Fruit fly (Drosophila melanogaster) whole organism, embryonic: ENCODE results near the gene Cpr11B.

Source experiments
- ATbp ChIP-seq: fragments of 200-800 bp; sonication (Bioruptor generic); optimal IDR thresholded peaks from 2 replicates; lab custom pipeline; 2017; ENCODE audit warnings: missing biosample characterization, mild to moderate bottlenecking, missing genetic modification characterization, missing genetic modification reagents
- Atf6 ChIP-seq: fragments of 200-800 bp; sonication (Bioruptor generic); IDR thresholded peaks from 2 replicates; pipeline ENCODE4 v1.3.6; 2022; ENCODE audit warnings: missing biosample characterization, missing genetic modification characterization
- BEAF-32 ChIP-seq: fragments of 200-800 bp; sonication (Bioruptor generic); optimal IDR thresholded peaks from 3 replicates; lab custom pipeline; 2017; ENCODE audit warnings: missing biosample characterization, missing genetic modification characterization, mild to moderate bottlenecking, moderate library complexity, missing genetic modification reagents
- Bteb2 ChIP-seq: fragments of 200-800 bp; sonication (Bioruptor generic); optimal IDR thresholded peaks from 2 replicates; lab custom pipeline; 2016; ENCODE audit warnings: missing biosample characterization, missing genetic modification characterization
- CG10543 ChIP-seq: fragments of 200-800 bp; sonication (Bioruptor generic); optimal IDR thresholded peaks from 3 replicates; lab custom pipeline; 2017; ENCODE audit warnings: missing biosample characterization, mild to moderate bottlenecking, missing genetic modification characterization, moderate library complexity
- CG14667 ChIP-seq: fragments of 200-800 bp; sonication (Bioruptor generic); IDR thresholded peaks from 2 replicates; pipeline ENCODE4 v1.3.6; 2022; ENCODE audit warnings: missing biosample characterization, missing genetic modification characterization
- CG15269 ChIP-seq: fragments of 200-800 bp; sonication (Bioruptor generic); optimal IDR thresholded peaks from 2 replicates; lab custom pipeline; 2018; ENCODE audit warnings: missing biosample characterization, mild to moderate bottlenecking, missing genetic modification characterization, moderate library complexity
- CG17385 ChIP-seq: fragments of 200-800 bp; sonication (Bioruptor generic); optimal IDR thresholded peaks from 3 replicates; lab custom pipeline; 2018; ENCODE audit warnings: missing biosample characterization, mild to moderate bottlenecking, missing genetic modification characterization
- CG30431 ChIP-seq: fragments of 200-800 bp; sonication (Bioruptor generic); optimal IDR thresholded peaks from 2 replicates; lab custom pipeline; 2017; ENCODE audit warnings: missing biosample characterization, missing genetic modification characterization
- CG31365 ChIP-seq: fragments of 200-800 bp; sonication (Bioruptor generic); optimal IDR thresholded peaks from 2 replicates; lab custom pipeline; 2018; ENCODE audit warnings: missing biosample characterization, mild to moderate bottlenecking, missing genetic modification characterization
- CG31388 ChIP-seq: fragments of 200-800 bp; sonication (Bioruptor generic); optimal IDR thresholded peaks from 2 replicates; lab custom pipeline; 2016; ENCODE audit warnings: missing biosample characterization, missing genetic modification characterization
- CG33557 ChIP-seq: fragments of 200-800 bp; sonication (Bioruptor generic); optimal IDR thresholded peaks from 2 replicates; lab custom pipeline; 2019; ENCODE audit warnings: missing biosample characterization, mild to moderate bottlenecking, missing genetic modification characterization, moderate library complexity
- CG6854 ChIP-seq: fragments of 200-800 bp; sonication (Bioruptor generic); optimal IDR thresholded peaks from 3 replicates; lab custom pipeline; 2017; ENCODE audit warnings: missing biosample characterization, mild to moderate bottlenecking, missing genetic modification characterization
- CG7556 ChIP-seq: fragments of 200-800 bp; sonication (Bioruptor generic); optimal IDR thresholded peaks from 2 replicates; lab custom pipeline; 2017; ENCODE audit warnings: missing biosample characterization, mild to moderate bottlenecking, missing genetic modification characterization
- CG7745 ChIP-seq: fragments of 200-800 bp; sonication (Bioruptor generic); optimal IDR thresholded peaks from 2 replicates; lab custom pipeline; 2018; ENCODE audit warnings: missing biosample characterization, mild to moderate bottlenecking, missing genetic modification characterization, moderate library complexity
- CG8924 ChIP-seq: fragments of 200-800 bp; optimal IDR thresholded peaks from 3 replicates; lab custom pipeline; 2019; ENCODE audit warnings: missing biosample characterization, mild to moderate bottlenecking, missing genetic modification characterization, moderate library complexity
- Dip3 ChIP-seq: fragments of 200-800 bp; sonication (Bioruptor generic); optimal IDR thresholded peaks from 3 replicates; lab custom pipeline; 2016; ENCODE audit warnings: missing biosample characterization, missing genetic modification characterization
- Dll ChIP-seq: fragments of 200-800 bp; sonication (Bioruptor generic); IDR thresholded peaks from 4 replicates; pipeline ENCODE4 v1.3.6; 2022; ENCODE audit warnings: missing biosample characterization, missing genetic modification characterization; ENCODE audit not compliant: partially characterized antibody
- HLH54F ChIP-seq: fragments of 200-800 bp; sonication (Bioruptor generic); optimal IDR thresholded peaks from 3 replicates; lab custom pipeline; 2016; ENCODE audit warnings: missing biosample characterization, missing genetic modification characterization
- Hand ChIP-seq: fragments of 200-800 bp; sonication (Bioruptor generic); optimal IDR thresholded peaks from 2 replicates; lab custom pipeline; 2017; ENCODE audit warnings: mild to moderate bottlenecking, missing biosample characterization, missing genetic modification reagents, missing genetic modification characterization
- Hmr ChIP-seq: fragments of 200-800 bp; sonication (Bioruptor generic); optimal IDR thresholded peaks from 3 replicates; lab custom pipeline; 2017; ENCODE audit warnings: mild to moderate bottlenecking, missing biosample characterization, missing genetic modification reagents, missing genetic modification characterization
- Lpt ChIP-seq: fragments of >200 bp; optimal IDR thresholded peaks from 2 replicates; lab custom pipeline; 2018; ENCODE audit warnings: missing biosample characterization, missing genetic modification characterization
- MESR4 ChIP-seq: fragments of 200-800 bp; sonication (Bioruptor generic); optimal IDR thresholded peaks from 2 replicates; lab custom pipeline; 2018; ENCODE audit warnings: missing biosample characterization, mild to moderate bottlenecking, missing genetic modification characterization, moderate library complexity
- NFAT ChIP-seq: fragments of 200-800 bp; sonication (Bioruptor generic); IDR thresholded peaks from 2 replicates; pipeline ENCODE4 v1.3.6; 2022; ENCODE audit warnings: missing biosample characterization, missing genetic modification characterization
- Neu2 ChIP-seq: fragments of 200-800 bp; sonication (Bioruptor generic); optimal IDR thresholded peaks from 3 replicates; lab custom pipeline; 2016; ENCODE audit warnings: missing biosample characterization, missing genetic modification characterization, borderline replicate concordance
- Nf-YC ChIP-seq: fragments of 200-800 bp; optimal IDR thresholded peaks from 3 replicates; lab custom pipeline; 2019; ENCODE audit warnings: missing biosample characterization, mild to moderate bottlenecking, missing genetic modification characterization, moderate library complexity
- Spps ChIP-seq: fragments of 200-800 bp; sonication (Bioruptor generic); optimal IDR thresholded peaks from 2 replicates; lab custom pipeline; 2018; ENCODE audit warnings: missing biosample characterization, mild to moderate bottlenecking, missing genetic modification characterization
- Tbp ChIP-seq: fragments of >200 bp; optimal IDR thresholded peaks from 2 replicates; lab custom pipeline; 2018; ENCODE audit warnings: missing biosample characterization, missing genetic modification characterization
- amos ChIP-seq: fragments of 200-800 bp; sonication (Bioruptor generic); IDR thresholded peaks from 2 replicates; pipeline ENCODE4 v1.3.6; 2022; ENCODE audit warnings: missing biosample characterization, missing genetic modification characterization; ENCODE audit not compliant: partially characterized antibody
- cg ChIP-seq: fragments of 200-800 bp; sonication (Bioruptor generic); optimal IDR thresholded peaks from 3 replicates; lab custom pipeline; 2019; ENCODE audit warnings: missing biosample characterization, mild to moderate bottlenecking, missing genetic modification characterization, moderate library complexity
- cwo ChIP-seq: fragments of 200-800 bp; sonication (Bioruptor generic); optimal IDR thresholded peaks from 3 replicates; lab custom pipeline; 2017; ENCODE audit warnings: missing biosample characterization, missing genetic modification characterization, mild to moderate bottlenecking, moderate library complexity, missing genetic modification reagents
- dan ChIP-seq: fragments of 200-800 bp; sonication (Bioruptor generic); IDR thresholded peaks from 2 replicates; pipeline ENCODE4 v1.3.6; 2022; ENCODE audit warnings: missing biosample characterization, missing genetic modification characterization
- dati ChIP-seq: fragments of 200-800 bp; sonication (Bioruptor generic); IDR thresholded peaks from 2 replicates; pipeline ENCODE4 v1.3.6; 2022; ENCODE audit warnings: missing biosample characterization, missing genetic modification characterization
- ewg ChIP-seq: fragments of 200-800 bp; sonication (Bioruptor generic); optimal IDR thresholded peaks from 3 replicates; lab custom pipeline; 2017; ENCODE audit warnings: mild to moderate bottlenecking, missing biosample characterization, missing genetic modification reagents, missing genetic modification characterization
- gem ChIP-seq: fragments of 200-800 bp; sonication (Bioruptor generic); optimal IDR thresholded peaks from 2 replicates; lab custom pipeline; 2019; ENCODE audit warnings: missing biosample characterization, mild to moderate bottlenecking, missing genetic modification characterization, moderate library complexity
- insv ChIP-seq, 2 experiments: fragments of 200-800 bp; sonication (Bioruptor generic); optimal IDR thresholded peaks; 3 replicates each; lab custom pipeline; 2016 to 2018; ENCODE audit warnings: missing biosample characterization in 2 of 2, missing genetic modification characterization in 2 of 2
- inv ChIP-seq: fragments of 200-800 bp; sonication (Bioruptor generic); IDR thresholded peaks from 2 replicates; pipeline ENCODE4 v1.3.6; 2022; ENCODE audit warnings: missing biosample characterization, missing genetic modification characterization; ENCODE audit not compliant: partially characterized antibody
- kah ChIP-seq: fragments of 200-800 bp; sonication (Bioruptor generic); optimal IDR thresholded peaks from 2 replicates; lab custom pipeline; 2018; ENCODE audit warnings: missing biosample characterization, mild to moderate bottlenecking, missing genetic modification characterization
- lab ChIP-seq: fragments of 200-800 bp; sonication (Bioruptor generic); optimal IDR thresholded peaks from 3 replicates; lab custom pipeline; 2017; ENCODE audit warnings: missing biosample characterization, missing genetic modification characterization, mild to moderate bottlenecking, moderate library complexity, missing genetic modification reagents
- pfk ChIP-seq: fragments of 200-800 bp; sonication (Bioruptor generic); optimal IDR thresholded peaks from 2 replicates; lab custom pipeline; 2018; ENCODE audit warnings: missing biosample characterization, mild to moderate bottlenecking, missing genetic modification characterization, moderate library complexity
- scrt ChIP-seq: fragments of 200-800 bp; sonication (Bioruptor generic); optimal IDR thresholded peaks from 2 replicates; lab custom pipeline; 2018; ENCODE audit warnings: missing biosample characterization, mild to moderate bottlenecking, missing genetic modification characterization, moderate library complexity
- sd ChIP-seq: fragments of 200-800 bp; sonication (Bioruptor generic); optimal IDR thresholded peaks from 3 replicates; lab custom pipeline; 2018; ENCODE audit warnings: missing biosample characterization, mild to moderate bottlenecking, missing genetic modification characterization, moderate library complexity
- sna ChIP-seq: fragments of 200-800 bp; sonication (Bioruptor generic); IDR thresholded peaks from 2 replicates; pipeline ENCODE4 v1.3.6; 2022; ENCODE audit warnings: missing biosample characterization, missing genetic modification characterization; ENCODE audit not compliant: partially characterized antibody
- sr ChIP-seq: fragments of 200-800 bp; sonication (Bioruptor generic); IDR thresholded peaks from 3 replicates; pipeline ENCODE4 v1.3.6; 2022; ENCODE audit warnings: missing biosample characterization, missing genetic modification characterization
- tll ChIP-seq, 2 experiments: fragments of 200-800 bp in 1 of 2; fragments of >200 bp in 1 of 2; sonication (Bioruptor generic) in 1 of 2; optimal IDR thresholded peaks; 2 replicates each; lab custom pipeline; 2017 to 2019; ENCODE audit warnings: missing biosample characterization in 2 of 2, missing genetic modification characterization in 2 of 2, mild to moderate bottlenecking in 1 of 2, moderate library complexity in 1 of 2
- vnd ChIP-seq: fragments of 200-800 bp; sonication (Bioruptor generic); IDR thresholded peaks from 3 replicates; pipeline ENCODE4 v1.3.6; 2022; ENCODE audit warnings: missing biosample characterization, missing genetic modification characterization; ENCODE audit not compliant: partially characterized antibody

Cpr11B gene

DNA sequence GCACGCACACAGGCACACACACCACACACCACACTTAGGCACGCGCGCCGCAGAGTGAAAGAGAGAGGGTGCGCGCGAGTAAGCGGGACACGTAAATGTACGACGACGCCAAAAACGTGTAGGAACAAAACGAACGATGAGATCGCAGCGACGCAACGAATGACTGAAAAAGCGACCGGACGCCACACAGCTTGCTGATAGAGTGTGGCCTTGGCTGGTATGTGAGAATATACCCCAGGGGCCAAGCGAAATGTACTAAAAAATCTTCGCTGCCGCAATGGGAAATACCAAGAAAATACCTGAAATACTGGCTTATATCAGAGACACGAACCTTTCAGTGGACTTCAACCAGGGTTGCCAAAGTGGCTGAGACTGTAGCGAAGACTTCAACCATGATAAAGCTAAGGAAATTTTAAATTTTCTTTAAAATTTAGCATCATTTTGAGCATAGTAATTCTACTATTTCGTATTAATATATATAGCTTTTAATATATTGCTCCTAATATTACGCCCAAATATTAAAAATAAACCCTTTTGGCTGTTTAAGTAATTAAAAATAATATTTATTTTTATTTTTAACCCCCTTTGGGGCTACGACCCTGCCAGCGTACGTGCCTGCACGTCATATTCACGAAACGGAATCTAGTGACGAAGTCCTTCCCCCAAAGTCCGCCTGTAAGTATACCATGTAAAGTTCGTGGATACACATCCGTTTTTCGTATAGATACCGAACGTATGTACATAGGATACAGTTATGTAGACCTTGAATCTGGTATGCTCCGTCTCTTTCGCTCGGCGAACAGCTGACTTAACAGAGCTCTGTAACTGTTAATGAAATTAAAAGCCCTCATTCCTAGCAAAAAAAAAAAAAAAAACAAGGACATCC, 30.3 kb downstream of the Cpr11B start, which contains the start of gene Pits (continued):
- peak; percentile 89 for TF ChIP-seq sd (tag; lab: Kevin White, UChicago)
- TF ChIP-seq CG31365, result peak; percentile 31
- TF ChIP-seq Spps (tag; lab: Kevin White, UChicago), result peak; percentile 14
- peak; percentile 92 for TF ChIP-seq CG10543 (GFP tag; lab: Kevin White, UChicago)
- TF ChIP-seq vnd (GFP tag; lab: Robert Waterston, UW), result no peak
- peak; percentile 6 for TF ChIP-seq kah (GFP tag; lab: Kevin White, UChicago)
- peak; percentile 57 for TF ChIP-seq BEAF-32 (GFP tag; lab: Kevin White, UChicago)
- TF ChIP-seq ATbp (GFP tag; lab: Kevin White, UChicago), result no peak
- TF ChIP-seq CG17385, result peak; percentile 37
- TF ChIP-seq Tbp (GFP tag; lab: Kevin White, UChicago), result no peak
- TF ChIP-seq Lpt (GFP tag; lab: Kevin White, UChicago), result no peak
- TF ChIP-seq Nf-YC (tag; lab: Kevin White, UChicago), result peak; percentile 26
- TF ChIP-seq CG8924 (tag; lab: Kevin White, UChicago), result peak; percentile 74
- TF ChIP-seq lab (GFP tag; lab: Kevin White, UChicago), result peak; percentile 59
- peak; percentile 25; the same call in 1 of the 2 replicates for TF ChIP-seq inv (GFP tag; lab: Robert Waterston, UW)
- TF ChIP-seq scrt (GFP tag; lab: Kevin White, UChicago), result peak; percentile 42
- TF ChIP-seq amos, result peak; percentile 59; the same call in 1 of the 2 replicates
- no peak for TF ChIP-seq Neu2 (GFP tag; lab: Kevin White, UChicago)
- TF ChIP-seq CG30431 (GFP tag; lab: Kevin White, UChicago), result no peak
- peak; percentile 79 for TF ChIP-seq Hmr (GFP tag; lab: Kevin White, UChicago)
- peak; percentile 78; the same call in 2 of the 3 replicates for TF ChIP-seq sr (GFP tag; lab: Robert Waterston, UW)
- TF ChIP-seq CG15269 (tag; lab: Kevin White, UChicago), result peak; percentile 41
- TF ChIP-seq ewg (GFP tag; lab: Kevin White, UChicago), result peak; percentile 87
- peak; percentile 10; the same call in 1 of the 2 replicates for TF ChIP-seq Atf6 (GFP tag; lab: Robert Waterston, UW)
- TF ChIP-seq dan (GFP tag; lab: Robert Waterston, UW), result no peak
- TF ChIP-seq Dll (GFP tag; lab: Robert Waterston, UW), result no peak
- no peak for TF ChIP-seq CG33557 (GFP tag; lab: Kevin White, UChicago)
- TF ChIP-seq cwo, result peak; percentile 89
- TF ChIP-seq tll (GFP tag; optimal IDR thresholded peaks at IDR 0.05; lab: Kevin White, UChicago), result no peak
- peak; percentile 45 for TF ChIP-seq CG7556 (GFP tag; lab: Kevin White, UChicago)
- peak; percentile 97 for TF ChIP-seq cg (GFP tag; lab: Kevin White, UChicago)
- no peak for TF ChIP-seq CG7745
- TF ChIP-seq MESR4 (GFP tag; lab: Kevin White, UChicago), result peak; percentile 81
- peak; percentile 72 for TF ChIP-seq gem (tag; lab: Kevin White, UChicago)
- peak; percentile 82 for TF ChIP-seq pfk (GFP tag; lab: Kevin White, UChicago)
- TF ChIP-seq insv (GFP tag; optimal IDR thresholded peaks at IDR 0.05; lab: Kevin White, UChicago), result peak in 1 of 2 experiments; percentile 53
- no peak for TF ChIP-seq HLH54F (GFP tag; lab: Kevin White, UChicago)
- no peak for TF ChIP-seq dati
- TF ChIP-seq CG31388 (GFP tag; lab: Kevin White, UChicago), result no peak
- no peak for TF ChIP-seq Bteb2
- peak; percentile 58 for TF ChIP-seq Hand (GFP tag; lab: Kevin White, UChicago)
- TF ChIP-seq NFAT (GFP tag; lab: Robert Waterston, UW), result peak; percentile 66; the same call in 1 of the 2 replicates
- peak; percentile 32; the same call in 1 of the 2 replicates for TF ChIP-seq CG14667 (GFP tag; lab: Robert Waterston, UW)
- TF ChIP-seq sna, result no peak
- TF ChIP-seq Dip3 (GFP tag; lab: Kevin White, UChicago), result no peak
- TF ChIP-seq CG6854, result peak; percentile 55
